Worm (Caenorhabditis elegans) whole organism, L4 larva: ENCODE results near the gene srab-20.

ENCODE experiments used
- D1046.2 ChIP-seq: fragments of 200-800 bp; sonication (Bioruptor generic); IDR thresholded peaks from 2 replicates; pipeline ENCODE4 v1.3.6; 2022; ENCODE audit warnings: missing genetic modification characterization, missing compliant biosample characterization
- F10B5.3 ChIP-seq: sonication (generic microtip); optimal IDR thresholded peaks from 2 replicates; lab custom pipeline; 2016; ENCODE audit warnings: mild to moderate bottlenecking, missing genetic modification characterization, missing compliant biosample characterization
- aha-1 ChIP-seq: fragments of 150-350 bp; peaks from one replicate; lab custom pipeline; 2014; ENCODE audit warnings: missing biosample characterization, missing genetic modification characterization
- ama-1 ChIP-seq: fragments of 150-350 bp; optimal IDR thresholded peaks from 2 replicates; lab custom pipeline; 2014; ENCODE audit warnings: inconsistent platforms, mixed read lengths
- arid-1 ChIP-seq: fragments of 200-800 bp; sonication (Bioruptor generic); conservative IDR thresholded peaks from 2 replicates; pipeline ENCODE4 v1.3.6; 2022; ENCODE audit warnings: missing genetic modification reagents, missing genetic modification characterization, missing compliant biosample characterization
- ceh-44 ChIP-seq: fragments of 200-800 bp; sonication (Bioruptor generic); IDR thresholded peaks from 2 replicates; pipeline ENCODE4 v1.3.6; 2022; ENCODE audit warnings: missing genetic modification reagents, missing genetic modification characterization, missing compliant biosample characterization
- ces-1 ChIP-seq: fragments of 150-350 bp; sonication (generic microtip); optimal IDR thresholded peaks from 4 replicates; lab custom pipeline; 2014; ENCODE audit warnings: missing biosample characterization, missing genetic modification reagents, missing genetic modification characterization
- ctbp-1 ChIP-seq: fragments of 200-800 bp; sonication (Bioruptor generic); IDR thresholded peaks from 2 replicates; pipeline ENCODE4 v1.3.6; 2022; ENCODE audit warnings: missing genetic modification reagents, missing genetic modification characterization, missing compliant biosample characterization
- daf-12 ChIP-seq: fragments of 150-350 bp; optimal IDR thresholded peaks from 2 replicates; lab custom pipeline; 2014; ENCODE audit warnings: missing biosample characterization, missing genetic modification reagents, missing genetic modification characterization
- daf-16 ChIP-seq, 3 experiments: sonication (generic microtip); optimal IDR thresholded peaks; 2 replicates each; lab custom pipeline; 2016 to 2017; ENCODE audit warnings: missing genetic modification characterization in 3 of 3, missing genetic modification reagents in 3 of 3, mild to moderate bottlenecking in 2 of 3, missing compliant biosample characterization in 2 of 3, missing biosample characterization in 1 of 3, moderate library complexity in 1 of 3
- daf-8 ChIP-seq: fragments of 200-800 bp; sonication (Bioruptor generic); IDR thresholded peaks from 2 replicates; pipeline ENCODE4 v1.3.6; 2022; ENCODE audit warnings: missing genetic modification characterization, missing compliant biosample characterization
- dmd-6 ChIP-seq: fragments of 200-800 bp; sonication (Bioruptor generic); IDR thresholded peaks from 2 replicates; pipeline ENCODE4 v1.3.6; 2022; ENCODE audit warnings: missing genetic modification reagents, missing genetic modification characterization, missing compliant biosample characterization
- lin-29 ChIP-seq: fragments of 200-800 bp; sonication (Bioruptor generic); IDR thresholded peaks from 2 replicates; pipeline ENCODE4 v1.3.6; 2022; ENCODE audit warnings: missing genetic modification reagents, missing genetic modification characterization, missing compliant biosample characterization
- lin-39 ChIP-seq: fragments of 150-350 bp; optimal IDR thresholded peaks from 2 replicates; lab custom pipeline; 2014; ENCODE audit warnings: missing biosample characterization, missing genetic modification reagents, missing genetic modification characterization
- lir-3 ChIP-seq: sonication (generic microtip); optimal IDR thresholded peaks from 2 replicates; lab custom pipeline; 2016; ENCODE audit warnings: mild to moderate bottlenecking, missing genetic modification characterization, missing compliant biosample characterization
- lsy-2 ChIP-seq, 2 experiments: fragments of 150-350 bp in 1 of 2; sonication (generic microtip) in 1 of 2; optimal IDR thresholded peaks; 2 replicates each; lab custom pipeline; 2014 to 2017; ENCODE audit warnings: missing biosample characterization in 2 of 2, missing genetic modification characterization in 2 of 2
- madf-5 ChIP-seq, 2 experiments: fragments of 200-800 bp; sonication (Bioruptor generic); IDR thresholded peaks; 2 replicates each; pipeline ENCODE4 v1.3.6; 2022; ENCODE audit warnings: missing compliant biosample characterization in 2 of 2, missing genetic modification characterization in 2 of 2
- mdl-1 ChIP-seq, 2 experiments: fragments of 150-350 bp in 1 of 2; sonication (generic microtip) in 1 of 2; optimal IDR thresholded peaks; 2 replicates each; lab custom pipeline; 2014 to 2017; ENCODE audit warnings: missing biosample characterization in 2 of 2, missing genetic modification characterization in 2 of 2
- mep-1 ChIP-seq: fragments of 150-350 bp; sonication (generic microtip); optimal IDR thresholded peaks from 3 replicates; lab custom pipeline; 2014; ENCODE audit warnings: missing biosample characterization, missing genetic modification characterization
- nhr-41 ChIP-seq: fragments of 200-800 bp; sonication (Bioruptor generic); IDR thresholded peaks from 2 replicates; pipeline ENCODE4 v1.3.6; 2022; ENCODE audit warnings: missing genetic modification reagents, missing genetic modification characterization, missing compliant biosample characterization
- nhr-76 ChIP-seq: fragments of 150-350 bp; optimal IDR thresholded peaks from 2 replicates; lab custom pipeline; 2014; ENCODE audit warnings: missing biosample characterization, missing genetic modification characterization
- nhr-77 ChIP-seq: fragments of 150-350 bp; optimal IDR thresholded peaks from 2 replicates; lab custom pipeline; 2014; ENCODE audit warnings: missing biosample characterization, missing genetic modification characterization
- tag-97 ChIP-seq: fragments of 200-800 bp; sonication (Bioruptor generic); IDR thresholded peaks from 2 replicates; pipeline ENCODE4 v1.3.6; 2022; ENCODE audit warnings: missing genetic modification characterization, missing compliant biosample characterization
- unc-62 ChIP-seq, 3 experiments: fragments of 150-350 bp in 1 of 3; sonication (generic microtip); optimal IDR thresholded peaks in 2 of 3; peaks in 1 of 3; 1 replicate in 1 of 3; 2 replicates in 2 of 3; lab custom pipeline; 2014 to 2017; ENCODE audit warnings: missing biosample characterization in 3 of 3, missing genetic modification characterization in 3 of 3, missing genetic modification reagents in 3 of 3, missing genotype in 1 of 3
- vab-7 ChIP-seq: fragments of 200-800 bp; sonication (Bioruptor generic); IDR thresholded peaks from 2 replicates; pipeline ENCODE4 v1.3.6; 2022; ENCODE audit warnings: missing genetic modification reagents, missing genetic modification characterization, missing compliant biosample characterization

Gene srab-20

ce11 chrV:3413010-3413409 is 15.8 kb upstream of the srab-20 start, which contains the start of gene txt-11:
TSS of gene txt-11 (plus strand) at chrV:3413310.
- 0 out of 2 replicates have a peak, but pooled peaks have one; percentile 15 for TF ChIP-seq dmd-6 (GFP tag; lab: Robert Waterston, UW)
- TF ChIP-seq daf-12 (tag; lab: Kevin White, UChicago): no peak
- no peak for TF ChIP-seq lir-3 (tag; lab: Kevin White, UChicago)
- TF ChIP-seq ceh-44: no peak

DNA sequence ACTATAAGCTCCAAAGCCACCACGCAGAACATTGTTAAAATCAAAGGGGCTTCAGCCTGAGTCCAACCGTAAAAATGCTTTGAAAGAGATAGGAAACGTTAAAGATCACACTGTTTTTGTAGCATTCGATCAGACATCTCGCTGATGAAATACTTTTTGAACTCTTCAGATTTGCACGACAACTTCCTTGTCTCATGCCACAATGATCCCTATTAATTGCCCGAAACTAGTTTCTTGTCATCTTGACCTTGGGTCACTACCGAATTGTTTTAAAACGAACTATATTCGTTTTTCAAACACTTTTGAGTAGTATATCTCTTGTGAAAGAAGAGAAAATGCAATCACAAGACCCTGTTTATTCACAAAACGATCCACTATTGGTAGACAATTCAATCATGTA is 10.9 kb upstream of the srab-20 start, which contains the start of gene T20D4.3:
Gene T20D4.3, plus strand, starts transcription at position 301 of the 400 bp plus-strand sequence.
- peak in 1 of 2 experiments; percentile 61 for TF ChIP-seq unc-62 (GFP tag; optimal IDR thresholded peaks at IDR 0.05 in 1 of 2; lab: Kevin White, UChicago)
- no peak for TF ChIP-seq unc-62 (tag; optimal IDR thresholded peaks at IDR 0.05; lab: Kevin White, UChicago)
- no peak for TF ChIP-seq nhr-76 (tag; lab: Kevin White, UChicago)

ce11 chrV:3424341-3424740 is 4.5 kb upstream of the srab-20 start, which contains the start of gene srab-21:
TSS of gene srab-21 (minus strand) at chrV:3424441.
- TF ChIP-seq D1046.2 (GFP tag; lab: Robert Waterston, UW): no peak
- peak in 1 of 2 experiments; percentile 15 for TF ChIP-seq unc-62 (GFP tag; optimal IDR thresholded peaks at IDR 0.05 in 1 of 2; lab: Kevin White, UChicago)
- no peak for TF ChIP-seq unc-62 (tag; optimal IDR thresholded peaks at IDR 0.05; lab: Kevin White, UChicago)

- TF ChIP-seq unc-62 (GFP tag; optimal IDR thresholded peaks at IDR 0.05 in 1 of 2; lab: Kevin White, UChicago) (peak in 1 of 2 experiments; percentile 14), unc-62 (tag; optimal IDR thresholded peaks at IDR 0.05; lab: Kevin White, UChicago) (no peak), arid-1 (GFP tag; lab: Robert Waterston, UW) (no peak)
Observed at ce11 chrV:3426076-3426475, 2.7 kb upstream of the srab-20 start, which contains the start of gene srab-22. TSS of gene srab-22 (plus strand) at chrV:3426376.

DNA sequence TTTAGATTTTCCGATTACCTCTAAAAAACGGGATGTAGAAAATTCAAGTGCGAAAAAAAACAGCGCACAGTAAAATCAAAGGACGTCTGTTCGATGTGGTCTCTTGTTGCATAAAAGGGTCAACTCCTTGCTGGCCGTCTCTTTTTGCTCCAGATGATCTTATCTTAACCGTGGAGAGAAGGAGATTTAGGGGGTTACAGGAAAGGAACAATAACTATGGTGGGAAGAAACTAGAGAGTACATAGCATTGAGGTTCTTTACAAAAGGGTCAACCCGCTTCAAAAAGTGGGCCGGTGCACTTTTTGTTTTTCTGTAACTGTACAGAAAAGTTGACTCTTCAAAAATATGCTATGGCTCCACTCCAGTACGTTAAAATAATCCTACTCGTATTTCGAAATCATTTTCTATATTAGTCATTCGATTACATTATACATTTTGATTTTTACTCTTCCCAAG is 2.8 kb downstream of the srab-20 start, which contains the start of the genes T20D4.19 and srj-9:
Gene T20D4.19, minus strand, starts transcription at position 101 of the 456 bp plus-strand sequence.
Gene srj-9, plus strand, starts transcription at position 406 of the 456 bp plus-strand sequence.
- TF ChIP-seq lin-39 (tag; lab: Kevin White, UChicago): no peak
- peak in 1 of 2 experiments; percentile 51 for TF ChIP-seq unc-62 (GFP tag; optimal IDR thresholded peaks at IDR 0.05 in 1 of 2; lab: Kevin White, UChicago)
- no peak for TF ChIP-seq unc-62 (tag; optimal IDR thresholded peaks at IDR 0.05; lab: Kevin White, UChicago)
- no peak for TF ChIP-seq daf-8 (GFP tag; lab: Robert Waterston, UW)

DNA sequence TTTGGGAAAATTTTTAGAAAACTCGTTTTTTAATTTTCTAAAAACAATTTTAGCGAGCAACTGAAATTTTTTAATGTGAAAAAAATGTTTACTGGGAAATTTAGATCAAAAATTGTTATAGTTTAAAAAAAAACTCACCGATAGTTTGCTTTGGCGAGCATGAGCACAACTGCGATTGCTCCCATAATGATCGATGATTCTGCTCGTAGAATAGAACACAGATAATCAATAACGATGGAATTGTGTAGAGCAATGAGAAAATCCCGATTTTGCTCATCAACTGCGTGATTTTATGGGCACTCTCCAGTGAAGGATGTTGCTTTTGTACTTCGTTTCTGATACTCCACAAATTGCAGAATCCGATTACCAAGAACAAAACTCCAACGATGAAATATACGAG is 13.8 kb downstream of the srab-20 start:
- no peak for TF ChIP-seq mep-1 (tag; lab: Kevin White, UChicago)
- TF ChIP-seq nhr-77: no peak
- peak; percentile 81 for TF ChIP-seq aha-1 (tag; lab: Kevin White, UChicago)
- TF ChIP-seq, all 104 proteins: peak for 1

DNA sequence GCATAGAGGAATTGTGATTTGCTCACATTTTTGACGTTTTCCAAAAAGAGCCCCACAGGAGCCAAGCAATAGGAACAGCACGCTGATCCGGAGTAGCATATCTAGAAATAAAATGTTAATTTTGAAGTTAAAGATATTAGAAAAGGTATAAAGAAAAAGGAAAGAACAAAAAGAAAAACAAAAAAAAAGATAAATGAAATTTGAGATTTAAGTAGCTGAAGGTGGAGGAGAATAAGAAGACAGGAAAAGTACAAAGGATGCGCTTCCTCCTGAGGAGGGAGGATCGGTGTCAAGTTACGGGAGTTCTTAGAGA is 15.9 kb downstream of the srab-20 start, which contains the start of gene cfz-2:
Gene cfz-2, minus strand, starts transcription at position 101 of the 313 bp plus-strand sequence.
- TF ChIP-seq ctbp-1: no peak
- no peak for TF ChIP-seq mdl-1 (tag; optimal IDR thresholded peaks at IDR 0.05; lab: Kevin White, UChicago)
- TF ChIP-seq madf-5 (GFP tag; IDR thresholded peaks at IDR 0.05; lab: Robert Waterston, UW): no peak
- TF ChIP-seq nhr-41 (GFP tag; lab: Robert Waterston, UW): no peak
- no peak for TF ChIP-seq lin-29 (GFP tag; lab: Robert Waterston, UW)
- no peak for TF ChIP-seq lsy-2 (tag; optimal IDR thresholded peaks at IDR 0.05; lab: Kevin White, UChicago)
- TF ChIP-seq ama-1 (lab: Kevin White, UChicago): no peak
- TF ChIP-seq daf-12 (tag; lab: Kevin White, UChicago): no peak
- no peak for TF ChIP-seq vab-7 (GFP tag; lab: Robert Waterston, UW)
- TF ChIP-seq F10B5.3 (tag; lab: Kevin White, UChicago): no peak
- TF ChIP-seq ces-1 (GFP tag; lab: Kevin White, UChicago): no peak
- TF ChIP-seq tag-97 (GFP tag; lab: Robert Waterston, UW): no peak
- no peak for TF ChIP-seq daf-16 (GFP tag; optimal IDR thresholded peaks at IDR 0.05; lab: Kevin White, UChicago)
- TF ChIP-seq daf-16 (tag; optimal IDR thresholded peaks at IDR 0.05; lab: Kevin White, UChicago): no peak
